Fruit fly (Drosophila melanogaster): ENCODE results near the gene CG8300.

DNA sequence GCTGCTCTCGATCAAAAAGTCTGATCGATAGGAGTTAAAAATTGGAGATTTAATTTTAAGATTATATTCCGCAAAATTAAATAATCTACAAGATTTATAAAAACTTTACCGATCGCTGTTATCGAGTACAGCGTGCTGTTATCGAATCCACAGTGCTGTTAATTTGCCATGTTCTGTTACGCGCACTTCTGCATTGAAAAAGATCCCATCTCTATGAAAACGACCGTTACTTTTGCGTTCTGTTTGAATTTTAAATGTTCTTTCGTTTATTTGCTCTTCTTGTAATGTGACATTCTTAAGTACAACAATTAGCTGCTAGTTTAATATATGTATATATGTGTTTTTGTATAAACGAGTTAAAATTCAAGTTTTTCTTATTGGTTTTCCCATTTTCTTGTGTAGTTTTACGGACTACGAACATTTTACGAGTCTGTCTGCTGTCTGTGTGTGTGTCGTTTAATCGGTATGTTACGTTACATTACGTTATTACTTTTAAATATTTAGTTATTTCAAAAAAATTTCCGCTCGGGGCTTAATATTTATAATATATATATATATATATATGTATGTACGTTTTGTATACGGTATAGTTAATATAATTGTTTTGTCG, 30.3 kb upstream of the CG8300 start:
- no peak for TF ChIP-seq Pif1B (GFP tag; optimal IDR thresholded peaks at IDR 0.05)
- TF ChIP-seq CG34367 (tag; optimal IDR thresholded peaks at IDR 0.05) = no peak
- TF ChIP-seq CG32121 (GFP tag; IDR thresholded peaks at IDR 0.05) = no peak
- no peak for TF ChIP-seq CG17806 (tag; optimal IDR thresholded peaks at IDR 0.05)
- no peak for TF ChIP-seq CG12605 (GFP tag; IDR thresholded peaks at IDR 0.05)
- no peak for TF ChIP-seq Ets98B (GFP tag; IDR thresholded peaks at IDR 0.05)
- TF ChIP-seq CG4496 (GFP tag; IDR thresholded peaks at IDR 0.05) = no peak
- TF ChIP-seq CG15710 (tag; optimal IDR thresholded peaks at IDR 0.05) = no peak
- no peak for TF ChIP-seq CG13204 (GFP tag; optimal IDR thresholded peaks at IDR 0.05)
- TF ChIP-seq fd96Ca (GFP tag; IDR thresholded peaks at IDR 0.05) = no peak
- no peak for TF ChIP-seq CG10348 (GFP tag; IDR thresholded peaks at IDR 0.05)
